Worm (Caenorhabditis elegans) whole organism, L1 larva: ENCODE measurements around the gene mltn-8.

Experiments
- F16B12.6 ChIP-seq: fragments of 150-350 bp; optimal IDR thresholded peaks from 2 replicates; lab custom pipeline; 2014; ENCODE audit warnings: missing biosample characterization, missing genetic modification characterization
- aly-2 ChIP-seq: fragments of 150-350 bp; optimal IDR thresholded peaks from 2 replicates; lab custom pipeline; 2014; ENCODE audit warnings: missing biosample characterization, missing genetic modification characterization
- ama-1 ChIP-seq: fragments of 150-350 bp; optimal IDR thresholded peaks from 2 replicates; lab custom pipeline; 2014
- blmp-1 ChIP-seq: fragments of 150-350 bp; optimal IDR thresholded peaks from 2 replicates; lab custom pipeline; 2014; ENCODE audit warnings: missing biosample characterization, missing genetic modification characterization
- ceh-88 ChIP-seq: fragments of 200-800 bp; sonication (Bioruptor generic); IDR thresholded peaks from 2 replicates; pipeline ENCODE4 v1.3.6; 2022; ENCODE audit warnings: missing genetic modification characterization, missing compliant biosample characterization
- ceh-90 ChIP-seq: sonication (generic microtip); optimal IDR thresholded peaks from 2 replicates; lab custom pipeline; 2016; ENCODE audit warnings: missing genetic modification characterization, missing compliant biosample characterization
- dpl-1 ChIP-seq, 3 experiments: fragments of 150-350 bp in 2 of 3; sonication (generic microtip) in 1 of 3; optimal IDR thresholded peaks; 2 replicates each; lab custom pipeline; 2014 to 2017; ENCODE audit warnings: missing biosample characterization in 3 of 3, missing genetic modification characterization in 3 of 3, missing genetic modification reagents in 3 of 3
- efl-1 ChIP-seq, 4 experiments: fragments of 150-350 bp; optimal IDR thresholded peaks in 3 of 4; peaks in 1 of 4; 1 replicate in 1 of 4; 2 replicates in 3 of 4; lab custom pipeline; 2014; ENCODE audit warnings: missing biosample characterization in 2 of 4, missing genetic modification characterization in 2 of 4, missing genetic modification reagents in 2 of 4
- efl-3 ChIP-seq: fragments of 200-800 bp; sonication (Bioruptor generic); optimal IDR thresholded peaks from 2 replicates; lab custom pipeline; 2018; ENCODE audit warnings: mild to moderate bottlenecking, missing genetic modification characterization, missing compliant biosample characterization
- egl-13 ChIP-seq: sonication (generic microtip); optimal IDR thresholded peaks from 2 replicates; lab custom pipeline; 2016; ENCODE audit warnings: missing genotype, missing genetic modification reagents, missing genetic modification characterization, missing compliant biosample characterization
- elt-3 ChIP-seq, 6 experiments: fragments of 150-350 bp in 1 of 6; sonication (generic microtip); optimal IDR thresholded peaks; 2 replicates each; lab custom pipeline; 2017 to 2018; ENCODE audit warnings: missing biosample characterization in 6 of 6, missing genetic modification characterization in 6 of 6, inconsistent platforms in 1 of 6
- ets-5 ChIP-seq: fragments of 200-800 bp; sonication (Bioruptor generic); IDR thresholded peaks from 2 replicates; pipeline ENCODE4 v1.3.6; 2022; ENCODE audit warnings: missing genetic modification characterization, missing compliant biosample characterization
- fkh-10 ChIP-seq: sonication (generic microtip); optimal IDR thresholded peaks from 2 replicates; lab custom pipeline; 2017; ENCODE audit warnings: missing biosample characterization, missing genetic modification reagents, missing genetic modification characterization
- fos-1 ChIP-seq: fragments of 150-350 bp; optimal IDR thresholded peaks from 2 replicates; lab custom pipeline; 2014; ENCODE audit warnings: missing biosample characterization, missing genetic modification characterization
- grh-1 ChIP-seq: fragments of 200-800 bp; sonication (Bioruptor generic); IDR thresholded peaks from 2 replicates; pipeline ENCODE4 v1.3.6; 2022; ENCODE audit warnings: missing genetic modification reagents, missing genetic modification characterization, missing compliant biosample characterization
- hlh-17 ChIP-seq: fragments of 200-800 bp; sonication (Bioruptor generic); optimal IDR thresholded peaks from 2 replicates; lab custom pipeline; 2018; ENCODE audit warnings: missing genetic modification characterization, mild to moderate bottlenecking, missing compliant biosample characterization, moderate library complexity, borderline replicate concordance
- irx-1 ChIP-seq: sonication (generic microtip); optimal IDR thresholded peaks from 2 replicates; lab custom pipeline; 2016; ENCODE audit warnings: missing genetic modification characterization, missing compliant biosample characterization
- jun-1 ChIP-seq: fragments of 150-350 bp; optimal IDR thresholded peaks from 2 replicates; lab custom pipeline; 2014; ENCODE audit warnings: missing biosample characterization, missing genetic modification reagents, missing genetic modification characterization
- mef-2 ChIP-seq: fragments of 150-350 bp; optimal IDR thresholded peaks from 2 replicates; lab custom pipeline; 2014; ENCODE audit warnings: missing biosample characterization, missing genetic modification characterization
- nhr-12 ChIP-seq: sonication (generic microtip); optimal IDR thresholded peaks from 2 replicates; lab custom pipeline; 2017; ENCODE audit warnings: missing biosample characterization, missing genetic modification characterization
- nhr-20 ChIP-seq: sonication (generic microtip); optimal IDR thresholded peaks from 2 replicates; lab custom pipeline; 2016; ENCODE audit warnings: mild to moderate bottlenecking, missing genetic modification characterization, missing compliant biosample characterization
- nhr-237 ChIP-seq: fragments of 150-350 bp; optimal IDR thresholded peaks from 2 replicates; lab custom pipeline; 2014; ENCODE audit warnings: missing biosample characterization, missing genetic modification characterization
- nhr-47 ChIP-seq: sonication (generic microtip); optimal IDR thresholded peaks from 2 replicates; lab custom pipeline; 2016; ENCODE audit warnings: mild to moderate bottlenecking, missing genetic modification characterization, moderate library complexity, missing compliant biosample characterization
- nhr-76 ChIP-seq: sonication (generic microtip); optimal IDR thresholded peaks from 2 replicates; lab custom pipeline; 2017; ENCODE audit warnings: missing biosample characterization, missing genetic modification characterization
- nhr-85 ChIP-seq: sonication (generic microtip); peaks from one replicate; lab custom pipeline; 2016; ENCODE audit warnings: missing genetic modification characterization, inconsistent platforms, missing compliant biosample characterization
- pqm-1 ChIP-seq: sonication (generic microtip); optimal IDR thresholded peaks from 3 replicates; lab custom pipeline; 2017; ENCODE audit warnings: missing biosample characterization, missing genetic modification characterization
- skn-1 ChIP-seq: fragments of 150-350 bp; optimal IDR thresholded peaks from 2 replicates; lab custom pipeline; 2014; ENCODE audit warnings: missing biosample characterization, missing genetic modification characterization
- sox-4 ChIP-seq: sonication (generic microtip); optimal IDR thresholded peaks from 2 replicates; lab custom pipeline; 2016; ENCODE audit warnings: missing genetic modification characterization, missing compliant biosample characterization
- sptf-1 ChIP-seq: fragments of 150-350 bp; optimal IDR thresholded peaks from 2 replicates; lab custom pipeline; 2014; ENCODE audit warnings: missing biosample characterization, missing genetic modification characterization
- unc-130 ChIP-seq: fragments of 150-350 bp; optimal IDR thresholded peaks from 2 replicates; lab custom pipeline; 2017; ENCODE audit warnings: missing biosample characterization, missing genetic modification characterization, inconsistent platforms
- unc-30 ChIP-seq: sonication (generic microtip); optimal IDR thresholded peaks from 2 replicates; lab custom pipeline; 2017; ENCODE audit warnings: missing biosample characterization, missing genetic modification characterization
- unc-62 ChIP-seq: fragments of 150-350 bp; optimal IDR thresholded peaks from 2 replicates; lab custom pipeline; 2014; ENCODE audit warnings: missing biosample characterization, missing genetic modification reagents, missing genetic modification characterization
- unc-98 ChIP-seq: fragments of 200-800 bp; sonication (Bioruptor generic); IDR thresholded peaks from 2 replicates; pipeline ENCODE4 v1.3.6; 2022; ENCODE audit warnings: missing genetic modification characterization, missing compliant biosample characterization
- zip-4 ChIP-seq: fragments of 200-800 bp; sonication (Bioruptor generic); optimal IDR thresholded peaks from 2 replicates; lab custom pipeline; 2018; ENCODE audit warnings: mild to moderate bottlenecking, missing genetic modification characterization, moderate library complexity, missing compliant biosample characterization
- ztf-4 ChIP-seq: fragments of 150-350 bp; optimal IDR thresholded peaks from 2 replicates; lab custom pipeline; 2014; ENCODE audit warnings: missing biosample characterization, missing genetic modification characterization

Gene mltn-8

ce11 chrV:378231-378630 is 1.9 kb downstream of the mltn-8 start:
- peak; percentile 44 for TF ChIP-seq nhr-85 (tag; lab: Kevin White, UChicago)
- TF ChIP-seq blmp-1 (tag; lab: Kevin White, UChicago) = peak; percentile 34
- no peak for TF ChIP-seq hlh-17 (GFP tag; lab: Kevin White, UChicago)
- TF ChIP-seq nhr-20 (tag; lab: Kevin White, UChicago) = peak; percentile 15

- TF ChIP-seq sox-4 (tag; lab: Kevin White, UChicago) = no peak
- no peak for TF ChIP-seq efl-1 (optimal IDR thresholded peaks at IDR 0.05; lab: Kevin White, UChicago)
- TF ChIP-seq efl-1 (GFP tag; optimal IDR thresholded peaks at IDR 0.05 in 1 of 2; lab: Kevin White, UChicago) = peak in 1 of 2 experiments; percentile 35
Observed at ce11 chrV:376790-377189, 3.3 kb downstream of the mltn-8 start.

ce11 chrV:373192-373591 is 6.9 kb downstream of the mltn-8 start:
- TF ChIP-seq ama-1 (lab: Kevin White, UChicago) = no peak
- TF ChIP-seq pqm-1 (tag; lab: Kevin White, UChicago) = no peak
- no peak for TF ChIP-seq egl-13
- TF ChIP-seq unc-30 (tag; lab: Kevin White, UChicago) = no peak
- no peak for TF ChIP-seq unc-98 (GFP tag; lab: Robert Waterston, UW)
- TF ChIP-seq zip-4 (GFP tag; lab: Kevin White, UChicago) = no peak
- TF ChIP-seq jun-1 (tag; lab: Kevin White, UChicago) = no peak
- no peak for TF ChIP-seq nhr-237 (tag; lab: Kevin White, UChicago)
- TF ChIP-seq efl-1 (optimal IDR thresholded peaks at IDR 0.05; lab: Kevin White, UChicago) = no peak
- no peak for TF ChIP-seq efl-1 (GFP tag; optimal IDR thresholded peaks at IDR 0.05 in 1 of 2; lab: Kevin White, UChicago)
- TF ChIP-seq skn-1 (tag; lab: Kevin White, UChicago) = no peak
- no peak for TF ChIP-seq fkh-10 (GFP tag; lab: Kevin White, UChicago)
- no peak for TF ChIP-seq ceh-90 (tag; lab: Kevin White, UChicago)
- no peak for TF ChIP-seq dpl-1 (GFP tag; optimal IDR thresholded peaks at IDR 0.05; lab: Kevin White, UChicago)
- no peak for TF ChIP-seq ceh-88
- TF ChIP-seq fos-1 (tag; lab: Kevin White, UChicago) = no peak
- no peak for TF ChIP-seq F16B12.6 (tag; lab: Kevin White, UChicago)
- no peak for TF ChIP-seq nhr-76

- TF ChIP-seq aly-2 (tag; lab: Kevin White, UChicago) (no peak), grh-1 (no peak), blmp-1 (tag; lab: Kevin White, UChicago) (peak; percentile 15), ets-5 (GFP tag; lab: Robert Waterston, UW) (no peak)
- TF ChIP-seq, all 84 proteins: peak for 1
Observed at ce11 chrV:370033-370432, 10.1 kb downstream of the mltn-8 start, which contains the start of gene mltn-7. mltn-7 (plus strand) TSS chrV:370333.

ce11 chrV:364650-365049 is 15.4 kb downstream of the mltn-8 start, which contains the start of gene mltn-6:
mltn-6 (plus strand) TSS chrV:364950.
- no peak for TF ChIP-seq ztf-4 (tag; lab: Kevin White, UChicago)
- TF ChIP-seq efl-3 (GFP tag; lab: Kevin White, UChicago) = no peak
- TF ChIP-seq nhr-12 = no peak
- TF ChIP-seq ceh-90 (tag; lab: Kevin White, UChicago) = no peak
- TF ChIP-seq sptf-1 = no peak
- TF ChIP-seq elt-3 (tag; optimal IDR thresholded peaks at IDR 0.05; lab: Kevin White, UChicago) = no peak
- TF ChIP-seq fos-1 (tag; lab: Kevin White, UChicago) = no peak
- TF ChIP-seq unc-62 (GFP tag; lab: Kevin White, UChicago) = no peak
- TF ChIP-seq unc-130 = no peak
- TF ChIP-seq mef-2 (tag; lab: Kevin White, UChicago) = no peak
- no peak for TF ChIP-seq nhr-47 (tag; lab: Kevin White, UChicago)
- TF ChIP-seq irx-1 (tag; lab: Kevin White, UChicago) = no peak
- TF ChIP-seq, all 84 proteins: peak for 0
